Fruit fly (Drosophila melanogaster): ENCODE measurements around the gene Klp31E.
A peak's percentile ranks its signal among the peaks of the same experiment; 100 is the strongest.

Klp31E gene

DNA sequence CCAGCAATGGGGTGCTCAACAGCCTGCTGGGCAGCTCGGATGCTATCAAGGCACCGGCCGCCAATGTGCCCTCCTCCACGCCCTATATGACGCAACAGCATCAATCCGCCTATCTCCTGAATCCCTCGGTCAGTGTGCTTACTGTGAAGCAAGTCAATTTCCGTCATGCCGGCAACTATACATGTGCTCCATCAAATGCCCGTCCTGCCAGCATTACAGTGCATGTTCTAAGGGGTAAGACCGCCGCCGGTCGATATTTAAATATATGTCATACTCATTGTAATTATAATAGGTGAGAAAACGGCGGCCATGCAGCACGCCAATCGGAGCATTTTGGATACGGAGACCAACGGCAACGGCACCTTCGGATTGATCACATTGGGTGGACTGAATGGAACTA, 35.2 kb upstream of the Klp31E start:
- no peak for TF ChIP-seq CG2678 (tag; optimal IDR thresholded peaks at IDR 0.05)
- TF ChIP-seq pan (optimal IDR thresholded peaks at IDR 0.05), result no peak
- TF ChIP-seq pan (GFP tag; optimal IDR thresholded peaks at IDR 0.05 in 1 of 2, IDR thresholded peaks at IDR 0.05 in 1 of 2), result peak in 1 of 2 experiments; percentile 17
- no peak for TF ChIP-seq yki (optimal IDR thresholded peaks at IDR 0.05)
- no peak for TF ChIP-seq CG6654 (GFP tag; optimal IDR thresholded peaks at IDR 0.05)
- peak; percentile 88 for TF ChIP-seq Ets65A (GFP tag)
- TF ChIP-seq CG15269 (tag; optimal IDR thresholded peaks at IDR 0.05), result no peak
- no peak for TF ChIP-seq CG11696 (GFP tag; IDR thresholded peaks at IDR 0.05)
- peak; percentile 63 for TF ChIP-seq Med (GFP tag)
- TF ChIP-seq pb (GFP tag; optimal IDR thresholded peaks at IDR 0.05), result no peak

DNA sequence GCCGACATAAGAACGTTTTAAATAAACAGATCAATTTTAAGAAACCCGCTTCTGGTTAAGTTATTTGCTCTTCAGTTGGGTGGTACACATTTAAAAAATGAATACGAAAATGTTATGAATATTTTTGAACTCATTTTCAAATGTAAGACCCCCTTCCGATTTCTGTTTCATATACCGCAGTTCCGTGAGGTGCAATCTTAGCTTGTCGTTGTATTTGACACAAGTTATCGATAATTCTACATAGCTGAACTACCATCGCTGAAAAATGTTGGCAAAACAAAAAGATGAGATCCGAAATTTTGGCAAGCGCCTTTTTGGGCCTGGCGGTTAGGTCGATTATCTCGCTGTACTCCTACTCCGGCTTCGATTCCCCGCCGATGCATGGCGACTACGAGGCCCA, 34.0 kb upstream of the Klp31E start, which contains the start of gene gny:
Gene gny, plus strand, starts transcription at position 239 of the 400 bp plus-strand sequence.
- TF ChIP-seq tio (GFP tag; optimal IDR thresholded peaks at IDR 0.05), result no peak
- TF ChIP-seq YL-1 (GFP tag; optimal IDR thresholded peaks at IDR 0.05), result peak; percentile 40
- TF ChIP-seq CG30020 (tag; optimal IDR thresholded peaks at IDR 0.05), result peak; percentile 97
- TF ChIP-seq Sin3A (optimal IDR thresholded peaks at IDR 0.05), result peak; percentile 2
- TF ChIP-seq Scr (GFP tag; IDR thresholded peaks at IDR 0.05; ENCODE audit: partially characterized antibody), result peak; percentile 29
- TF ChIP-seq stwl (tag; optimal IDR thresholded peaks at IDR 0.05), result peak; percentile 42
- peak; percentile 43 for TF ChIP-seq BEAF-32 (GFP tag; optimal IDR thresholded peaks at IDR 0.05)
- no peak for TF ChIP-seq chif (GFP tag; optimal IDR thresholded peaks at IDR 0.05)
- peak; percentile 49; the same call in 2 of the 3 replicates for TF ChIP-seq HLH4C (GFP tag; IDR thresholded peaks at IDR 0.05; ENCODE audit: partially characterized antibody)
- no peak for TF ChIP-seq Kr (GFP tag; optimal IDR thresholded peaks at IDR 0.05)
- peak; percentile 6 for TF ChIP-seq CG15514 (GFP tag; optimal IDR thresholded peaks at IDR 0.05)
- TF ChIP-seq Bgb (GFP tag; IDR thresholded peaks at IDR 0.05; ENCODE audit: partially characterized antibody), result peak; percentile 38; the same call in 1 of the 2 replicates
- TF ChIP-seq CG2116 (GFP tag; optimal IDR thresholded peaks at IDR 0.05), result peak; percentile 35
- no peak for TF ChIP-seq CG8290 (GFP tag; optimal IDR thresholded peaks at IDR 0.05)
- peak in 1 of 2 experiments; percentile 61 for TF ChIP-seq CG8290 (tag; optimal IDR thresholded peaks at IDR 0.05)
- TF ChIP-seq CG15269 (tag; optimal IDR thresholded peaks at IDR 0.05), result no peak
- TF ChIP-seq chinmo (GFP tag; IDR thresholded peaks at IDR 0.05; ENCODE audit: partially characterized antibody), result 0 out of 4 replicates have a peak, but pooled peaks have one; percentile 25
- peak; percentile 11 for TF ChIP-seq CG9797 (GFP tag; optimal IDR thresholded peaks at IDR 0.05)
- peak; percentile 39; the same call in 2 of the 3 replicates for TF ChIP-seq CG16813 (GFP tag; IDR thresholded peaks at IDR 0.05; ENCODE audit: partially characterized antibody)
- peak; percentile 97 for TF ChIP-seq pfk (GFP tag; optimal IDR thresholded peaks at IDR 0.05)
- peak; percentile 20 for TF ChIP-seq CoRest (tag; optimal IDR thresholded peaks at IDR 0.05)
- peak; percentile 77 for TF ChIP-seq E2f2 (GFP tag; IDR thresholded peaks at IDR 0.05)
- peak; percentile 3 for TF ChIP-seq CG14710 (tag; optimal IDR thresholded peaks at IDR 0.05)
- no peak for TF ChIP-seq D19B (GFP tag; optimal IDR thresholded peaks at IDR 0.05)
- TF ChIP-seq CG6175 (GFP tag; IDR thresholded peaks at IDR 0.05), result no peak
- TF ChIP-seq CG7987 (GFP tag; optimal IDR thresholded peaks at IDR 0.05), result no peak
- TF ChIP-seq ttk (GFP tag; IDR thresholded peaks at IDR 0.05), result no peak
- 0 out of 2 replicates have a peak, but pooled peaks have one; percentile 31 for TF ChIP-seq unc-4 (GFP tag; IDR thresholded peaks at IDR 0.05; ENCODE audit: partially characterized antibody)
- peak; percentile 100 for TF ChIP-seq CG1603 (tag; optimal IDR thresholded peaks at IDR 0.05)
- TF ChIP-seq Dref (GFP tag; IDR thresholded peaks at IDR 0.05), result peak; percentile 85
- no peak for TF ChIP-seq pros (GFP tag; optimal IDR thresholded peaks at IDR 0.05)
- TF ChIP-seq gfzf (GFP tag; optimal IDR thresholded peaks at IDR 0.05), result peak; percentile 19
- no peak for TF ChIP-seq grau (tag; optimal IDR thresholded peaks at IDR 0.05)
- TF ChIP-seq MBD-R2 (GFP tag; IDR thresholded peaks at IDR 0.05), result peak; percentile 88
- no peak for TF ChIP-seq Mad (GFP tag; optimal IDR thresholded peaks at IDR 0.05)
- peak; percentile 42; the same call in 1 of the 2 replicates for TF ChIP-seq CG13287 (GFP tag; IDR thresholded peaks at IDR 0.05; ENCODE audit: partially characterized antibody)
- TF ChIP-seq Nf-YB (GFP tag; optimal IDR thresholded peaks at IDR 0.05), result no peak
- peak; percentile 87 for TF ChIP-seq Sry-δ (GFP tag; optimal IDR thresholded peaks at IDR 0.05)
- peak; percentile 3 for TF ChIP-seq nmo (GFP tag; optimal IDR thresholded peaks at IDR 0.05)
- TF ChIP-seq seq (GFP tag; IDR thresholded peaks at IDR 0.05), result no peak

Data from whole organism, embryonic.